Worm (Caenorhabditis elegans) whole organism, midembryonic: ENCODE results near the gene irg-6.

Experiments
- T22C8.4 ChIP-seq: fragments of 200-800 bp; sonication (Bioruptor generic); IDR thresholded peaks from 2 replicates; pipeline ENCODE4 v1.3.6; 2022; ENCODE audit warnings: missing genetic modification characterization, missing compliant biosample characterization
- cog-1 ChIP-seq: sonication (generic microtip); optimal IDR thresholded peaks from 2 replicates; lab custom pipeline; 2016; ENCODE audit warnings: missing genetic modification characterization, missing compliant biosample characterization
- flt-1 ChIP-seq: fragments of 200-800 bp; sonication (Bioruptor generic); IDR thresholded peaks from 2 replicates; pipeline ENCODE4 v1.3.6; 2022; ENCODE audit warnings: missing genetic modification characterization, missing compliant biosample characterization
- klf-2 ChIP-seq: fragments of 200-800 bp; sonication (Bioruptor generic); conservative IDR thresholded peaks from 2 replicates; pipeline ENCODE4 v1.3.6; 2022; ENCODE audit warnings: missing genetic modification reagents, missing genetic modification characterization, missing compliant biosample characterization
- med-1 ChIP-seq: sonication (generic microtip); optimal IDR thresholded peaks from 2 replicates; lab custom pipeline; 2017; ENCODE audit warnings: missing genetic modification characterization, mild to moderate bottlenecking, missing compliant biosample characterization, antibody characterized with exemption, missing genetic modification reagents; ENCODE audit not compliant: insufficient read depth
- ref-1 ChIP-seq: fragments of 200-800 bp; sonication (Bioruptor generic); conservative IDR thresholded peaks from 2 replicates; pipeline ENCODE4 v1.3.6; 2022; ENCODE audit warnings: missing genetic modification reagents, missing genetic modification characterization, missing compliant biosample characterization
- tab-1 ChIP-seq: fragments of 200-800 bp; sonication (Bioruptor generic); IDR thresholded peaks from 2 replicates; pipeline ENCODE4 v1.3.6; 2022; ENCODE audit warnings: missing genetic modification characterization, missing compliant biosample characterization
- ztf-23 ChIP-seq: fragments of 200-800 bp; sonication (Bioruptor generic); IDR thresholded peaks from 2 replicates; pipeline ENCODE4 v1.3.6; 2022; ENCODE audit warnings: missing genetic modification reagents, missing genetic modification characterization, missing compliant biosample characterization
- ztf-29 ChIP-seq: fragments of 200-800 bp; sonication (Bioruptor generic); IDR thresholded peaks from 2 replicates; pipeline ENCODE4 v1.3.6; 2022; ENCODE audit warnings: missing genetic modification reagents, missing genetic modification characterization, missing compliant biosample characterization

The irg-6 gene

DNA sequence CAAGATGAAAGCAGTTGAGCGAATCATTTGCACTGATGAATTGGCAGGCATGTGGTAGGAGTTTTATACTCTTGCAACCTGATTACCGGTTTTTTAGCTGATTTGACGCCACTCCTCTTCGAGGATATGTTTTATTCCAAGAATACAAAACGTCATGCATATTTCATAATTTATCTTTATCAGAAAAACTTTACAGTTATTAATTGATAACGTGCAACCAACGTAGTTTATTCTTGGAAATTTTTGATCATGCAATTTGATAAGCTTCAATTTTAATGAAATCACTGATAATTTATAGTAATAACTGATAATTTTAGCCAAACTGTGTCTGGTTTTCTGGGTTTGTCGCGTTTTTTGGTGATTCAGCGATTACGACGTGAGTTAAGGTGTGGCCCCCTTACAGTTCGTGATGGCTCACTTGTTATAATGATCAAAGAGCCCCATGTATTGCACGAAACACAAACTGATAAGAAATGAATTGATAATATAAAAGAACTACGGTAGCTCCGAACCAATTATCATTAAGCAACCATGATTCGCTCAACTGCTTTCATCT, 21.5 kb upstream of the irg-6 start, which contains the start of the genes cld-1 and dod-21:
TSS of gene cld-1 (minus strand) at position 51 of the 556 bp plus-strand sequence.
TSS of gene dod-21 (plus strand) at position 518 of the 556 bp plus-strand sequence.
- TF ChIP-seq cog-1 (tag; lab: Kevin White, UChicago) (no peak), flt-1 (GFP tag; lab: Robert Waterston, UW) (no peak), med-1 (GFP tag; lab: Kevin White, UChicago) (no peak), T22C8.4 (no peak), ref-1 (GFP tag; lab: Robert Waterston, UW) (no peak), ztf-29 (no peak)

DNA sequence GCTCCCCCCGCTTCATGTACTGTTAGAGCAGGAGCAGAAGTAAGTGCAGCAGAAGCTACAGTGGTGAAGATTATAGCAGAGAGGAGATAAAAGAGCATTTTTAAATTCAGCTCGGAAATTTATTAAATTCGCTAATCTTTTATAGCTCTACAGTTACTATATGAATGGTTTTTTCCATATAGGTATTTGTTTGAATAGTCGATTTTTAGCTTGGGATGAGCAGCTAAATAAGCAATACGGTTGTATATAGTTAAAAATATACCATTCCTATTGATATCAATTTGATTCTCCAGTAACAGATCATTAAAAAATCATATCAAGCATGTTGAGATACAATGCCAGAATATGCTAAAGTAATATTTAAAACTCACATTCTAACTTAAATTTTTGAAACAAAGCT, 11.9 kb upstream of the irg-6 start, which contains the start of gene srlf-5:
TSS of gene srlf-5 (minus strand) at position 101 of the 400 bp plus-strand sequence.
- no peak for TF ChIP-seq ref-1 (GFP tag; lab: Robert Waterston, UW)
- TF ChIP-seq cog-1 (tag; lab: Kevin White, UChicago), result no peak
- no peak for TF ChIP-seq flt-1 (GFP tag; lab: Robert Waterston, UW)
- TF ChIP-seq T22C8.4, result no peak
- TF ChIP-seq tab-1 (GFP tag; lab: Robert Waterston, UW), result no peak
- no peak for TF ChIP-seq med-1 (GFP tag; lab: Kevin White, UChicago)
- TF ChIP-seq ztf-23, result no peak
- TF ChIP-seq ztf-29, result no peak
- no peak for TF ChIP-seq klf-2

DNA sequence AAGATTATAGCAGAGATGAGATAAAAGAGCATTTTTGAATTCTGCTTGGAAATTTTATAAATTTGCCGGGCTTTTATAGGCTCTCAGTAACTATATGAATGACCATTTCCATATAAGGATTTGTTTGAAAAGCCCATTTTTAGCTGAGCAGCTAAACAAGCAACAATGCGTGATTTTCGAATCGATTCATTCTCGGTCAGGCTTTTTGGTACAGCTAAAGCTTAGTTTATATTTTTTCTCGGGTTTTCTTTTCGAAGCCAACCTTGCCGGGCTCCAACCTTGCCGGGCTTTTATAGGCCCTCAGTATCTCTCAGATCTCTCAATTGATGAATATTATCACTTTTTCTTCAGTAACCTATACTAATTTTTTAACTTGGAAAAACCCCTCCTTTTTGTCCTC, 9.6 kb upstream of the irg-6 start, which contains the start of gene srlf-4:
TSS of gene srlf-4 (minus strand) at position 101 of the 400 bp plus-strand sequence.
- TF ChIP-seq ztf-23, result no peak

DNA sequence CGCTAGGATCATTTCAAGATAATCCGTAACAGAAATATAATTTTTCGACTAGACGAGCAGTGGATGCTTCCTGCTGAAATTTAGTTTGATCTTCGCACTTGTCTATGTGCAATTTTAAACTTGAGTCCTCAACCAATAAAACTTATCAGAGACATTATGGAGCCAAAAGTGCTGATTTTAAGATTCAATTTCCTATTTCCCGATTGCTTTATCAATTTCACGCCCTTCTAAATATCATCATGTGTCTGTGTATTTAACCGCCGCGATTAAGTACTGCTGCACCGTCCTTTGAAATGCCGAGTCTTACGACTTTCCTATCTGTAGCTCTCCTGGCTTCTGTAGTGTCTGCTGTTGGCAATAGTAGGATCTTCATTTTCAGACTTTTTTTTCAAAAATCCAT, 6.3 kb upstream of the irg-6 start, which contains the start of gene C32H11.4:
TSS of gene C32H11.4 (plus strand) at position 238 of the 400 bp plus-strand sequence.
- no peak for TF ChIP-seq ztf-23
- TF ChIP-seq tab-1 (GFP tag; lab: Robert Waterston, UW), result no peak
- TF ChIP-seq ref-1 (GFP tag; lab: Robert Waterston, UW), result no peak
- no peak for TF ChIP-seq klf-2
- no peak for TF ChIP-seq med-1 (GFP tag; lab: Kevin White, UChicago)
- no peak for TF ChIP-seq T22C8.4
- TF ChIP-seq ztf-29, result no peak
- no peak for TF ChIP-seq flt-1 (GFP tag; lab: Robert Waterston, UW)
- no peak for TF ChIP-seq cog-1 (tag; lab: Kevin White, UChicago)

DNA sequence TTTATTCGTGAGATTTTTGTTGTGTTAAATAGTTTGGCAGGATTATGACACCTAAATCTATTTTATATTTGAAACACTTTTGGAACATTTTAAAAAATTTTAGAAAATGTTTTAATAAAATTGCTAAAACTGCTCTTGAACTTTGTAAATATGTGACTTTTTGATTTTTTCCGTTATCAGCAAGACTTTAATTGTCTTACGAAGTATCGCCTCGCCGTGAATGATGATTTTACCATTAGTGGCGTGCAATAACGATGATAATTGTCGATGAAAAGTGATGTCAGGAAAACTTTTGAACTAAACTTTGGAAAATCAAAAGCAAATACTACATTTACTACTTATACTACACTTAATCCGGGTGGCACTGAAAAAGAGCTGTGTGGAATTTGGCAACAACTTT, 5.8 kb upstream of the irg-6 start:
- TF ChIP-seq flt-1 (GFP tag; lab: Robert Waterston, UW), result no peak
- no peak for TF ChIP-seq med-1 (GFP tag; lab: Kevin White, UChicago)
- TF ChIP-seq klf-2, result no peak
- no peak for TF ChIP-seq T22C8.4
- TF ChIP-seq cog-1 (tag; lab: Kevin White, UChicago), result no peak
- no peak for TF ChIP-seq tab-1 (GFP tag; lab: Robert Waterston, UW)

DNA sequence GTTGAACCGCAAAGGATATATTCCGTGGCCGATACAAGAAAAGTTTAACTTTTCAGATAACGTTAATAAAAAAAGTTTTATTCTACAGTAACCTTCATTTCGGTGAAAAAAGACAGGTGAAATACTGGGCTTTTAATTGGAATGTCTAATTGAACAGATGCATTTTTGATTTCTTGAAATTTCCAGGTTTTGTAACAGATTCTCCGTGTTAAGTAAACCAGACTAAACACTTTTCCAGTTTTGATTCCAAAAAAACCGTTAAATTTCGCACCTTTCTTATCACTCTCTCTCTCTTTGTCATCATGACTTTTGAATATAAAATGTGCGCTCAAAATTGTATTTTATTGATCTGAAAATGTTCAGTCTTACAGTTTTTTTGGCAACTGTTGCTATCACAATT, 3.5 kb upstream of the irg-6 start, which contains the start of gene C32H11.3:
TSS of gene C32H11.3 (plus strand) at position 301 of the 400 bp plus-strand sequence.
- TF ChIP-seq ztf-29 (no peak), ztf-23 (no peak), med-1 (GFP tag; lab: Kevin White, UChicago) (no peak), tab-1 (GFP tag; lab: Robert Waterston, UW) (no peak), klf-2 (no peak), flt-1 (GFP tag; lab: Robert Waterston, UW) (no peak), ref-1 (GFP tag; lab: Robert Waterston, UW) (no peak), T22C8.4 (no peak), cog-1 (tag; lab: Kevin White, UChicago) (no peak)

DNA sequence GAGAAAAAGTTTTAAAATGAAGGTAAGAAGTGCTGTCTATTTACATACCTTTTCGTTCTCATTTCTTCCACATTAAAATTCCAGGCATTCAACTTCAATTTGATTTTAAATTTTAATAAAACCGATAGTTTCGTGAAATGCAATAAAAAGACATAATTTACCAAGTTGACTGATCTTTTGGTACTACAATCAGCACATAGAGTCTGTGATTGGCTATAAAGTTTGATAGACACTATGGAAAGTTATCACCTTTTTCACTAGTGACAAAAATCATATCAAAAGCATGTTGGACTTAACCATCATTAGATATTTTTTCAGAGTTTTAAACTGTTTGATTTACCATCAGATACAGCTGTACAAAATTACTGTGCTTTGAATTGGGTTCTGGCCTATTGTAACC, 710 bp upstream of the irg-6 start, which contains the start of gene srz-15:
TSS of gene srz-15 (plus strand) at position 301 of the 400 bp plus-strand sequence.
- no peak for TF ChIP-seq ztf-29
- no peak for TF ChIP-seq flt-1 (GFP tag; lab: Robert Waterston, UW)
- no peak for TF ChIP-seq ztf-23
- no peak for TF ChIP-seq ref-1 (GFP tag; lab: Robert Waterston, UW)
- TF ChIP-seq T22C8.4, result no peak
- no peak for TF ChIP-seq med-1 (GFP tag; lab: Kevin White, UChicago)
- TF ChIP-seq cog-1 (tag; lab: Kevin White, UChicago), result no peak
- no peak for TF ChIP-seq tab-1 (GFP tag; lab: Robert Waterston, UW)
- no peak for TF ChIP-seq klf-2

DNA sequence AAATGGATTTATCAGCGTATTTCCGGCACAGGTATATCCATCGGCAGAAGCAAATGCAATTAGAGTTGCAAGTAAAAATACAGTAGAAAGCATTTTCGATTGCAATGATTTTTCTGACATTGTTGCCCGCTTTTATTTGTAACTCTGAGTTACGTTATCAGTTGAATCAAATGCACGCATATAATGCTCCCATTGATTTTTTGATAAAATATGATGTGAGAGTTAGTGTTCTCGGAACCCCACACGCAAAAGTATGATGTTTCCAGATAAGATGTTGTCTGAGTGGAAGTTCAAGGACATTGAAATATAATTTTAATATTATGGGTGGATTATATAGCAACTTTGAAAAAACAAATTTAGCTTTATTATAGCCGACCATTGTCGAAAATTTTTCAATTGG, 2.8 kb downstream of the irg-6 start, which contains the start of gene K08D8.5:
TSS of gene K08D8.5 (minus strand) at position 140 of the 400 bp plus-strand sequence.
- TF ChIP-seq ztf-29, result no peak
- TF ChIP-seq tab-1 (GFP tag; lab: Robert Waterston, UW), result no peak
- TF ChIP-seq cog-1 (tag; lab: Kevin White, UChicago), result no peak
- TF ChIP-seq ref-1 (GFP tag; lab: Robert Waterston, UW), result no peak
- no peak for TF ChIP-seq ztf-23
- TF ChIP-seq klf-2, result no peak
- TF ChIP-seq T22C8.4, result no peak
- TF ChIP-seq med-1 (GFP tag; lab: Kevin White, UChicago), result no peak
- TF ChIP-seq flt-1 (GFP tag; lab: Robert Waterston, UW), result no peak

DNA sequence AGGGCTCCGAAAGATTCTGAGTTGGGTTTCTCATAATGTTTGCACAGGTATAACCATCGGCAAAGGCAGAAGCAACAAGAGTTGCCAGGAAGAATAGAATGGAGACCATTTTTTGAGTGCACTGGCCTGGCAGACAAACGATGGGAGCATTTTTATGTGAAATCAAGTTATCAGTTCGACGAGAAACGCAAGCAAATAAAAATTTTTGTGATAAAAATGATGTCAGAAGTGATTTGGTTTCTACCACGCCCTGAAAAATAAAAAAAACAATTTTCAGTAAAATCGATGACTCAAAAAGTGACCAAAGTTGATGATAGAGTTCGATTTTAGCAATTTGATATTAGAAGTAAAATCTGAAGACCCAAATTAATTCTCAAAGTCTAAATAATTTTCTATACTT, 4.9 kb downstream of the irg-6 start, which contains the start of gene K08D8.4:
TSS of gene K08D8.4 (minus strand) at position 128 of the 400 bp plus-strand sequence.
- TF ChIP-seq med-1 (GFP tag; lab: Kevin White, UChicago) (no peak), T22C8.4 (no peak), ztf-29 (no peak), ztf-23 (no peak), klf-2 (no peak), tab-1 (GFP tag; lab: Robert Waterston, UW) (no peak), ref-1 (GFP tag; lab: Robert Waterston, UW) (no peak), cog-1 (tag; lab: Kevin White, UChicago) (no peak), flt-1 (GFP tag; lab: Robert Waterston, UW) (no peak)

DNA sequence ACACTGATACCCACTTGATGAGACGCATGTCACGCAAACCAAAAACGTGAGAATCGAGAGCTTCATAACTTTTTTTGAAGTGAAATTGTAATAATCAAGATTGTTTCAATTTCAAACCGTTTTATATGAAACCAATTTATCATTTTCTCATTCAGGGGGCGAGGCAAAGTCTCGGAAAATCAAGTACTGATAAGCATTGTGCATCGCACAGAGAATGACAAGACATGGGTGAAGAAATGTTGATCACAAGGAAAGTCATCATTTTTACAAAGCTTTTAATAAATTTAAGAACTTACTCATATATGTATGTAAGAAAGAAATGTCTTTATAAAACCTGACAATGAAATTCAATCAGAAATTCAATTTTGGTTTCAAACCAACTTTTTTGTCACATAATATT, 8.2 kb downstream of the irg-6 start, which contains the start of gene K08D8.3:
TSS of gene K08D8.3 (minus strand) at position 131 of the 400 bp plus-strand sequence.
- TF ChIP-seq cog-1 (tag; lab: Kevin White, UChicago) (no peak), tab-1 (GFP tag; lab: Robert Waterston, UW) (no peak), flt-1 (GFP tag; lab: Robert Waterston, UW) (no peak)
